Worm (Caenorhabditis elegans): ENCODE results near the gene C06B3.16.

DNA sequence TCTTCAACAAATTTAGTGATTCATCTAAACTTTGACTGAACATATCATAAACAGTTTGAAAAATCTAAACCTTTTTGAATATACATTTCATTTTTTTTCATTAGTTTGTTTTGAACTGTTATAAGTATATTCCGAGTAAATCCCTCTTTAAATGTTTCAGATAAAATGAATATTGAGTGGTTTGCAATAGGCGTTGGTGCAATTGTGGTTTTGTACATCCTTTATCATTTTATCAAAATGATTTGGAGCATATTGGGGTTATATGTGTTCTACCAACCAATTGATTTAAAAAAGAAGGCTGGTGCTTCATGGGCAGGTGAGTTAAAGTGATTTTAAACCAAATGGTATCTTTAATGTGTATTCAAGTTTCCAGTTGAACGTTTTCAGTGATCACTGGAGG lies 26.9 kb upstream of the C06B3.16 start, which contains the start of gene stdh-3:
- TF ChIP-seq med-1 (GFP tag; optimal IDR thresholded peaks at IDR 0.05; ENCODE audit: insufficient read depth) (no peak), flt-1 (GFP tag; IDR thresholded peaks at IDR 0.05) (no peak), tab-1 (GFP tag; IDR thresholded peaks at IDR 0.05) (no peak), ztf-23 (GFP tag; IDR thresholded peaks at IDR 0.05) (no peak), T22C8.4 (GFP tag; IDR thresholded peaks at IDR 0.05) (no peak), cog-1 (tag; optimal IDR thresholded peaks at IDR 0.05) (no peak), klf-2 (GFP tag; conservative IDR thresholded peaks at IDR 0.05) (no peak)
